Worm (Caenorhabditis elegans) whole organism, L3 larva: ENCODE data around the gene Y22D7AL.1.

Experiments used
- R02D3.7 ChIP-seq: fragments of 150-350 bp; optimal IDR thresholded peaks from 2 replicates; lab custom pipeline; 2014; ENCODE audit warnings: missing biosample characterization, missing genetic modification characterization
- ZK546.5 ChIP-seq: sonication (generic microtip); optimal IDR thresholded peaks from 2 replicates; lab custom pipeline; 2017; ENCODE audit warnings: missing biosample characterization, missing genetic modification characterization
- aly-2 ChIP-seq: fragments of 150-350 bp; optimal IDR thresholded peaks from 2 replicates; lab custom pipeline; 2014; ENCODE audit warnings: missing biosample characterization, missing genetic modification characterization
- ama-1 ChIP-seq: fragments of 150-350 bp; optimal IDR thresholded peaks from 2 replicates; lab custom pipeline; 2018
- ceh-28 ChIP-seq: fragments of 150-350 bp; optimal IDR thresholded peaks from 2 replicates; lab custom pipeline; 2014; ENCODE audit warnings: missing biosample characterization, missing genetic modification reagents, missing genetic modification characterization
- ceh-82 ChIP-seq: fragments of 150-350 bp; optimal IDR thresholded peaks from 2 replicates; lab custom pipeline; 2014; ENCODE audit warnings: missing biosample characterization, missing genetic modification characterization
- egl-27 ChIP-seq: sonication (generic microtip); optimal IDR thresholded peaks from 4 replicates; lab custom pipeline; 2017; ENCODE audit warnings: missing biosample characterization, missing genetic modification reagents, missing genetic modification characterization
- egl-5 ChIP-seq: fragments of 150-350 bp; optimal IDR thresholded peaks from 2 replicates; lab custom pipeline; 2017; ENCODE audit warnings: missing biosample characterization, missing genetic modification reagents, missing genetic modification characterization, inconsistent platforms
- elt-1 ChIP-seq: fragments of 150-350 bp; optimal IDR thresholded peaks from 2 replicates; lab custom pipeline; 2014; ENCODE audit warnings: missing biosample characterization, missing genetic modification characterization
- elt-2 ChIP-seq: sonication (generic microtip); optimal IDR thresholded peaks from 2 replicates; lab custom pipeline; 2016; ENCODE audit warnings: missing genetic modification reagents, mild to moderate bottlenecking, missing genetic modification characterization, missing compliant biosample characterization
- elt-3 ChIP-seq, 3 experiments: fragments of 150-350 bp in 1 of 3; sonication (generic microtip) in 2 of 3; optimal IDR thresholded peaks; 2 replicates in 2 of 3; 4 replicates in 1 of 3; lab custom pipeline; 2014 to 2017; ENCODE audit warnings: missing biosample characterization in 3 of 3, missing genetic modification characterization in 3 of 3
- eor-1 ChIP-seq, 2 experiments: fragments of 150-350 bp; optimal IDR thresholded peaks; 2 replicates each; lab custom pipeline; 2014 to 2018; ENCODE audit warnings: missing biosample characterization in 2 of 2, missing genetic modification characterization in 2 of 2
- fkh-10 ChIP-seq: sonication (generic microtip); optimal IDR thresholded peaks from 2 replicates; lab custom pipeline; 2017; ENCODE audit warnings: missing biosample characterization, missing genetic modification reagents, missing genetic modification characterization
- fkh-2 ChIP-seq: fragments of 150-350 bp; optimal IDR thresholded peaks from 2 replicates; lab custom pipeline; 2014; ENCODE audit warnings: missing biosample characterization, missing genetic modification reagents, missing genetic modification characterization
- fos-1 ChIP-seq: fragments of 150-350 bp; optimal IDR thresholded peaks from 2 replicates; lab custom pipeline; 2014; ENCODE audit warnings: missing biosample characterization, missing genetic modification characterization
- jun-1 ChIP-seq: fragments of 150-350 bp; optimal IDR thresholded peaks from 2 replicates; lab custom pipeline; 2014; ENCODE audit warnings: missing biosample characterization, missing genetic modification reagents, missing genetic modification characterization
- lin-15B ChIP-seq: fragments of 150-350 bp; optimal IDR thresholded peaks from 2 replicates; lab custom pipeline; 2014; ENCODE audit warnings: missing biosample characterization, missing genetic modification characterization
- lin-39 ChIP-seq: fragments of 150-350 bp; optimal IDR thresholded peaks from 2 replicates; lab custom pipeline; 2018; ENCODE audit warnings: missing biosample characterization, missing genetic modification reagents, missing genetic modification characterization
- mdl-1 ChIP-seq: fragments of 150-350 bp; optimal IDR thresholded peaks from 2 replicates; lab custom pipeline; 2014; ENCODE audit warnings: missing biosample characterization, missing genetic modification characterization
- mml-1 ChIP-seq: fragments of 150-350 bp; sonication (generic microtip); optimal IDR thresholded peaks from 3 replicates; lab custom pipeline; 2014; ENCODE audit warnings: missing biosample characterization, missing genetic modification characterization
- nfya-1 ChIP-seq: sonication (generic microtip); optimal IDR thresholded peaks from 2 replicates; lab custom pipeline; 2017; ENCODE audit warnings: missing genetic modification characterization, mild to moderate bottlenecking, missing compliant biosample characterization, antibody characterized with exemption, moderate library complexity; ENCODE audit not compliant: insufficient read depth
- nhr-11 ChIP-seq: fragments of 150-350 bp; optimal IDR thresholded peaks from 2 replicates; lab custom pipeline; 2014; ENCODE audit warnings: missing biosample characterization, missing genetic modification characterization
- nhr-23 ChIP-seq: fragments of 150-350 bp; optimal IDR thresholded peaks from 2 replicates; lab custom pipeline; 2014; ENCODE audit warnings: missing biosample characterization, missing genetic modification reagents, missing genetic modification characterization
- nhr-237 ChIP-seq: fragments of 150-350 bp; optimal IDR thresholded peaks from 2 replicates; lab custom pipeline; 2014; ENCODE audit warnings: missing biosample characterization, missing genetic modification characterization
- nhr-28 ChIP-seq: fragments of 150-350 bp; optimal IDR thresholded peaks from 2 replicates; lab custom pipeline; 2014; ENCODE audit warnings: missing biosample characterization, missing genetic modification characterization
- nhr-67 ChIP-seq: fragments of 150-350 bp; optimal IDR thresholded peaks from 2 replicates; lab custom pipeline; 2014; ENCODE audit warnings: missing biosample characterization, missing genetic modification characterization
- pha-4 ChIP-seq: fragments of 150-350 bp; optimal IDR thresholded peaks from 2 replicates; lab custom pipeline; 2014; ENCODE audit warnings: missing biosample characterization, missing genetic modification reagents, missing genetic modification characterization
- pqm-1 ChIP-seq: fragments of 150-350 bp; optimal IDR thresholded peaks from 2 replicates; lab custom pipeline; 2017; ENCODE audit warnings: missing biosample characterization, missing genetic modification characterization, inconsistent platforms
- snpc-4 ChIP-seq: fragments of 150-350 bp; optimal IDR thresholded peaks from 2 replicates; lab custom pipeline; 2014; ENCODE audit warnings: missing biosample characterization, missing genetic modification characterization
- tbx-2 ChIP-seq: sonication (generic microtip); optimal IDR thresholded peaks from 2 replicates; lab custom pipeline; 2016; ENCODE audit warnings: mild to moderate bottlenecking, missing genetic modification characterization, missing compliant biosample characterization
- zag-1 ChIP-seq: fragments of 150-350 bp; optimal IDR thresholded peaks from 2 replicates; lab custom pipeline; 2014; ENCODE audit warnings: missing biosample characterization, missing genetic modification characterization
- ztf-4 ChIP-seq: fragments of 150-350 bp; optimal IDR thresholded peaks from 2 replicates; lab custom pipeline; 2014; ENCODE audit warnings: missing biosample characterization, missing genetic modification characterization

Y22D7AL.1 gene

ce11 chrIII:1619442-1619841 is 32.8 kb upstream of the Y22D7AL.1 start, which contains the start of gene hsp-60:
hsp-60 (plus strand) TSS chrIII:1619742.
- TF ChIP-seq zag-1 (tag; lab: Kevin White, UChicago) (no peak), nhr-11 (no peak), ZK546.5 (tag; lab: Kevin White, UChicago) (no peak), snpc-4 (tag; lab: Kevin White, UChicago) (no peak), R02D3.7 (tag; lab: Kevin White, UChicago) (no peak), jun-1 (tag; lab: Kevin White, UChicago) (no peak), ztf-4 (tag; lab: Kevin White, UChicago) (no peak), egl-5 (no peak), nhr-23 (tag; lab: Kevin White, UChicago) (no peak), aly-2 (tag; lab: Kevin White, UChicago) (no peak), eor-1 (tag; optimal IDR thresholded peaks at IDR 0.05; lab: Kevin White, UChicago) (no peak), nhr-67 (tag; lab: Kevin White, UChicago) (no peak)

- TF ChIP-seq ztf-4 (tag; lab: Kevin White, UChicago): no peak
- TF ChIP-seq lin-39 (tag; lab: Kevin White, UChicago): no peak
- no peak for TF ChIP-seq elt-1 (tag; lab: Kevin White, UChicago)
Measured at ce11 chrIII:1619890-1620289, 32.4 kb upstream of the Y22D7AL.1 start.

- TF ChIP-seq ama-1 (lab: Kevin White, UChicago) (peak; percentile 15), snpc-4 (tag; lab: Kevin White, UChicago) (no peak), jun-1 (tag; lab: Kevin White, UChicago) (no peak), pha-4 (no peak)
- TF ChIP-seq, all 47 proteins: peak for 1
Measured at ce11 chrIII:1621330-1621729, 31.0 kb upstream of the Y22D7AL.1 start.

- TF ChIP-seq nhr-237 (no peak), pqm-1 (peak; percentile 39), ceh-28 (tag; lab: Kevin White, UChicago) (peak; percentile 14), nfya-1 (tag; lab: Kevin White, UChicago) (peak; percentile 41), mml-1 (tag; lab: Kevin White, UChicago) (no peak), ZK546.5 (tag; lab: Kevin White, UChicago) (no peak), elt-1 (tag; lab: Kevin White, UChicago) (no peak), elt-2 (tag; lab: Kevin White, UChicago) (peak; percentile 74), eor-1 (tag; optimal IDR thresholded peaks at IDR 0.05; lab: Kevin White, UChicago) (no peak), fkh-2 (tag; lab: Kevin White, UChicago) (no peak)
Measured at ce11 chrIII:1622329-1622728, 30.0 kb upstream of the Y22D7AL.1 start.

ce11 chrIII:1625660-1626275 is 26.5 kb upstream of the Y22D7AL.1 start:
- TF ChIP-seq snpc-4 (tag; lab: Kevin White, UChicago) (no peak), eor-1 (tag; optimal IDR thresholded peaks at IDR 0.05; lab: Kevin White, UChicago) (no peak), pha-4 (no peak), nhr-237 (no peak), aly-2 (tag; lab: Kevin White, UChicago) (no peak), nhr-67 (tag; lab: Kevin White, UChicago) (no peak), fkh-2 (tag; lab: Kevin White, UChicago) (no peak), tbx-2 (tag; lab: Kevin White, UChicago) (no peak), elt-3 (tag; optimal IDR thresholded peaks at IDR 0.05; lab: Kevin White, UChicago) (no peak), zag-1 (tag; lab: Kevin White, UChicago) (no peak), mml-1 (tag; lab: Kevin White, UChicago) (no peak), ceh-28 (tag; lab: Kevin White, UChicago) (no peak), mdl-1 (tag; lab: Kevin White, UChicago) (no peak), lin-15B (tag; lab: Kevin White, UChicago) (no peak), egl-5 (no peak), pqm-1 (no peak)

ce11 chrIII:1626524-1626923 is 25.8 kb upstream of the Y22D7AL.1 start, which contains the start of gene Y22D7AL.4:
Y22D7AL.4 (plus strand) TSS chrIII:1626632.
- TF ChIP-seq aly-2 (tag; lab: Kevin White, UChicago) (no peak), R02D3.7 (tag; lab: Kevin White, UChicago) (no peak), ama-1 (lab: Kevin White, UChicago) (no peak), snpc-4 (tag; lab: Kevin White, UChicago) (no peak), fos-1 (no peak), fkh-10 (GFP tag; lab: Kevin White, UChicago) (no peak), elt-2 (tag; lab: Kevin White, UChicago) (no peak), ceh-82 (tag; lab: Kevin White, UChicago) (no peak), eor-1 (tag; optimal IDR thresholded peaks at IDR 0.05; lab: Kevin White, UChicago) (no peak), nhr-28 (tag; lab: Kevin White, UChicago) (no peak), tbx-2 (tag; lab: Kevin White, UChicago) (no peak), nhr-11 (no peak), ceh-28 (tag; lab: Kevin White, UChicago) (no peak), egl-27 (tag; lab: Kevin White, UChicago) (no peak), jun-1 (tag; lab: Kevin White, UChicago) (no peak), nhr-237 (no peak)
